Worm (Caenorhabditis elegans) whole organism, young adult: ENCODE data around the gene kvs-3.

Experiments used
- ceh-100 ChIP-seq: fragments of 200-800 bp; sonication (Bioruptor generic); IDR thresholded peaks from 2 replicates; pipeline ENCODE4 v1.3.6; 2022; ENCODE audit warnings: missing genetic modification reagents, missing genetic modification characterization, missing compliant biosample characterization
- dpl-1 ChIP-seq: fragments of 150-350 bp; optimal IDR thresholded peaks from 2 replicates; lab custom pipeline; 2014; ENCODE audit warnings: missing biosample characterization, missing genetic modification reagents, missing genetic modification characterization
- zim-3 ChIP-seq: sonication (generic microtip); optimal IDR thresholded peaks from 2 replicates; lab custom pipeline; 2017; ENCODE audit warnings: mild to moderate bottlenecking, missing genetic modification characterization, moderate library complexity, missing compliant biosample characterization

DNA sequence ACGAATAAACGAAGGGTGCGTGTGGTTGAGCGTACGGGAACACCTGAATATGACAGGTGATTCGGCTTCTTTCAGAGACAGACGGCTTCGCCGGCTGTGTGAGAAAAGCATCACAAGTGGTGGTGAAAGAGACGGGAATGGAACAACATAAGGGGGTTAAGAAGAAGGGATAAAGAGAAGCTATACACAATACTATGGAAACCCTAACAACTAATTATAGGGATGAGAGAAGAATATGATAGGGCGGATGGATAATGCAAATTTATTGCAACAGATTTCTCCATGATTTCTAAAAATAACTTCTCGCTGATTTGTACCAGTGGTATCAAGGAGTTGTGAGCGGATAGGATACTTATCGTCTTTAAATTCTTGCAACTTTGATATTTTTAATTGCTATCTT is 36.0 kb upstream of the kvs-3 start, which contains the start of gene hlh-10:
- TF ChIP-seq ceh-100 (GFP tag; lab: Robert Waterston, UW) (no peak), dpl-1 (no peak), zim-3 (no peak)
